Worm (Caenorhabditis elegans): Measurements from ENCODE around the gene Y82E9BR.5.
A peak's percentile ranks its signal among the peaks of the same experiment; 100 is the strongest.

Gene Y82E9BR.5

ce11 chrIII:1424305-1424704, 40.1 kb downstream of the Y82E9BR.5 start (continued):
- TF ChIP-seq let-607 (tag; optimal IDR thresholded peaks at IDR 0.05) (peak in 1 of 2 experiments; percentile 6), ztf-3 (GFP tag; optimal IDR thresholded peaks at IDR 0.05) (no peak), Y53G8AR.9 (GFP tag; conservative IDR thresholded peaks at IDR 0.05) (peak; percentile 72), ceh-27 (GFP tag; optimal IDR thresholded peaks at IDR 0.05) (peak; percentile 82), ccch-3 (GFP tag; optimal IDR thresholded peaks at IDR 0.05) (no peak), T26A5.8 (tag; optimal IDR thresholded peaks at IDR 0.05) (no peak), athp-1 (tag; optimal IDR thresholded peaks at IDR 0.05) (peak; percentile 54), egrh-3 (GFP tag; IDR thresholded peaks at IDR 0.05) (peak; percentile 76), rec-8 (tag; optimal IDR thresholded peaks at IDR 0.05) (peak in 1 of 2 experiments; percentile 35), die-1 (tag; optimal IDR thresholded peaks at IDR 0.05) (peak; percentile 74), C06A6.2 (GFP tag; conservative IDR thresholded peaks at IDR 0.05) (no peak), snpc-4 (GFP tag; optimal IDR thresholded peaks at IDR 0.05) (no peak), snpc-4 (tag; optimal IDR thresholded peaks at IDR 0.05) (peak in 3 of 4 experiments; percentile 9 to 32 (median 31)), ekl-4 (GFP tag; IDR thresholded peaks at IDR 0.05) (no peak; the same call in 1 of the 2 replicates), F10E7.11 (tag; optimal IDR thresholded peaks at IDR 0.05) (peak; percentile 59), ceh-91 (GFP tag; IDR thresholded peaks at IDR 0.05) (0 out of 2 replicates have a peak, but pooled peaks have one; percentile 10), ztf-28 (GFP tag; IDR thresholded peaks at IDR 0.05) (0 out of 2 replicates have a peak, but pooled peaks have one; percentile 57), hlh-12 (tag; optimal IDR thresholded peaks at IDR 0.05) (no peak), madf-6 (GFP tag; IDR thresholded peaks at IDR 0.05) (peak; percentile 64; the same call in 1 of the 2 replicates), egl-18 (GFP tag; IDR thresholded peaks at IDR 0.05) (no peak), unc-62 (GFP tag; optimal IDR thresholded peaks at IDR 0.05) (no peak), atf-7 (tag; optimal IDR thresholded peaks at IDR 0.05) (peak; percentile 65), F52B5.7 (tag; optimal IDR thresholded peaks at IDR 0.05) (peak; percentile 32), repo-1 (tag; optimal IDR thresholded peaks at IDR 0.05) (peak; percentile 68), gei-17 (GFP tag; optimal IDR thresholded peaks at IDR 0.05) (peak; percentile 15), ceh-40 (GFP tag; IDR thresholded peaks at IDR 0.05) (no peak), cebp-1 (GFP tag; IDR thresholded peaks at IDR 0.05) (peak; percentile 39; the same call in 1 of the 2 replicates), cebp-1 (tag; optimal IDR thresholded peaks at IDR 0.05) (peak; percentile 74), ztf-18 (tag; optimal IDR thresholded peaks at IDR 0.05) (peak; percentile 62), efl-1 (GFP tag; optimal IDR thresholded peaks at IDR 0.05) (peak; percentile 16), ceh-100 (GFP tag; IDR thresholded peaks at IDR 0.05) (peak; percentile 52; the same call in 1 of the 2 replicates), snpc-1.3 (tag; optimal IDR thresholded peaks at IDR 0.05; ENCODE audit: insufficient read depth) (peak; percentile 46), hrde-1 (tag; optimal IDR thresholded peaks at IDR 0.05; ENCODE audit: borderline replicate concordance) (peak; percentile 73)

- TF ChIP-seq athp-1 (tag; optimal IDR thresholded peaks at IDR 0.05) (no peak), lsl-1 (GFP tag; optimal IDR thresholded peaks at IDR 0.05) (peak; percentile 64), F23B12.7 (tag; optimal IDR thresholded peaks at IDR 0.05; ENCODE audit: insufficient read depth) (no peak), K12H6.12 (tag; optimal IDR thresholded peaks at IDR 0.05) (no peak), mcd-1 (GFP tag; IDR thresholded peaks at IDR 0.05) (no peak)
Observed at ce11 chrIII:1427126-1427525, 43.0 kb downstream of the Y82E9BR.5 start, which contains the start of gene lelo-2. Gene lelo-2, minus strand, starts transcription at chrIII:1427226.

All from whole organism, young adult.